Fruit fly (Drosophila melanogaster): ENCODE results near the gene RpS26.

DNA sequence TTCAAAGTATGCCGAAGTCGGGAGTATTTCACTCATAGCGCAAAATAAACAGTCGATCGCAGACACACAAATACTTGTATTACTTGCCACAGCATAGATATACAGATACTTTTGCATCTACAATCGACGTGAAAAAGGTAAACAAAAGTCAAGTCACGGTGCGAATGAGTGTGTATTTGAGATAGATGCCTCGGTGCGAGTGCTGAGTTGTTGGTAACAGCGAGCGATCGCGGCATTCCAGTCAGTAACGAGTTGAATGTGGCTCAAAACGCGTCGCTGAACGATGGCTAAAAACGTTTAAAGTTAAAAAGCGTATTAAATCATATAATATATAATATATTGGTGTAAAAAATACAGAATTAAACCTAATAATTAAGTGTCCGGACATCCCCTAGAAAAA, 42.1 kb upstream of the RpS26 start, which contains the start of gene grnd:
- TF ChIP-seq pan (optimal IDR thresholded peaks at IDR 0.05) (no peak), psq (optimal IDR thresholded peaks at IDR 0.05) (no peak), CG8478 (optimal IDR thresholded peaks at IDR 0.05) (no peak), Dll (optimal IDR thresholded peaks at IDR 0.05) (no peak), EcR (GFP tag; optimal IDR thresholded peaks at IDR 0.05) (no peak)

Measured in whole organism.